Worm (Caenorhabditis elegans) whole organism, midembryonic: ENCODE results near the gene col-120.
"Not testable (repeated sequence)": the region's sequence is repeated elsewhere in the genome, so short reads cannot be mapped to it uniquely, and the experiment has no call there.

Experiments used
- T22C8.4 ChIP-seq: fragments of 200-800 bp; sonication (Bioruptor generic); IDR thresholded peaks from 2 replicates; pipeline ENCODE4 v1.3.6; 2022; ENCODE audit warnings: missing genetic modification characterization, missing compliant biosample characterization
- cog-1 ChIP-seq: sonication (generic microtip); optimal IDR thresholded peaks from 2 replicates; lab custom pipeline; 2016; ENCODE audit warnings: missing genetic modification characterization, missing compliant biosample characterization
- flt-1 ChIP-seq: fragments of 200-800 bp; sonication (Bioruptor generic); IDR thresholded peaks from 2 replicates; pipeline ENCODE4 v1.3.6; 2022; ENCODE audit warnings: missing genetic modification characterization, missing compliant biosample characterization
- klf-2 ChIP-seq: fragments of 200-800 bp; sonication (Bioruptor generic); conservative IDR thresholded peaks from 2 replicates; pipeline ENCODE4 v1.3.6; 2022; ENCODE audit warnings: missing genetic modification reagents, missing genetic modification characterization, missing compliant biosample characterization
- med-1 ChIP-seq: sonication (generic microtip); optimal IDR thresholded peaks from 2 replicates; lab custom pipeline; 2017; ENCODE audit warnings: missing genetic modification characterization, mild to moderate bottlenecking, missing compliant biosample characterization, antibody characterized with exemption, missing genetic modification reagents; ENCODE audit not compliant: insufficient read depth
- ref-1 ChIP-seq: fragments of 200-800 bp; sonication (Bioruptor generic); conservative IDR thresholded peaks from 2 replicates; pipeline ENCODE4 v1.3.6; 2022; ENCODE audit warnings: missing genetic modification reagents, missing genetic modification characterization, missing compliant biosample characterization
- tab-1 ChIP-seq: fragments of 200-800 bp; sonication (Bioruptor generic); IDR thresholded peaks from 2 replicates; pipeline ENCODE4 v1.3.6; 2022; ENCODE audit warnings: missing genetic modification characterization, missing compliant biosample characterization
- ztf-23 ChIP-seq: fragments of 200-800 bp; sonication (Bioruptor generic); IDR thresholded peaks from 2 replicates; pipeline ENCODE4 v1.3.6; 2022; ENCODE audit warnings: missing genetic modification reagents, missing genetic modification characterization, missing compliant biosample characterization
- ztf-29 ChIP-seq: fragments of 200-800 bp; sonication (Bioruptor generic); IDR thresholded peaks from 2 replicates; pipeline ENCODE4 v1.3.6; 2022; ENCODE audit warnings: missing genetic modification reagents, missing genetic modification characterization, missing compliant biosample characterization

col-120 gene

DNA sequence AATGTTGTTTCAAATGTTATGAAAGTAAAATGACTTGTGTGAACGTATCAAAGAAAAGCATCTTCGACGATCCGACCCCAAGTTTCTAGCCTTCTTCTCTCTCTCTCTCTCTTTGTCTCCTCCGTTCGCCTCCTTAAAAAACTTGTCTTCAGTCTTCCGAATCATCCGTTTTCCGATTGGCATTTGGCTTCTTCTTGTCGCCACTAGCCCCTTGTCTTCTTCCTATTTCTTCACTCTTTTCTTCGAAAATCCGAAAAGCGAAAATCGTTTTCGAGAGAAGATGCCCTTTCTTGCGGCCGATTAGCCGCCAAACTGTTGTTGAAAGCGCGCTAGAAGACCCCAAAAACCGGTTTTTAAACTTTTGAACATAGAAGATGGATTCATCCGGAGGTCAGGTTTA is 3.0 kb downstream of the col-120 start:
- TF ChIP-seq tab-1 (no peak), ref-1 (GFP tag; lab: Robert Waterston, UW) (no peak), ztf-29 (no peak), cog-1 (no peak), ztf-23 (GFP tag; lab: Robert Waterston, UW) (no peak), flt-1 (GFP tag; lab: Robert Waterston, UW) (no peak), med-1 (no peak), T22C8.4 (GFP tag; lab: Robert Waterston, UW) (no peak)

DNA sequence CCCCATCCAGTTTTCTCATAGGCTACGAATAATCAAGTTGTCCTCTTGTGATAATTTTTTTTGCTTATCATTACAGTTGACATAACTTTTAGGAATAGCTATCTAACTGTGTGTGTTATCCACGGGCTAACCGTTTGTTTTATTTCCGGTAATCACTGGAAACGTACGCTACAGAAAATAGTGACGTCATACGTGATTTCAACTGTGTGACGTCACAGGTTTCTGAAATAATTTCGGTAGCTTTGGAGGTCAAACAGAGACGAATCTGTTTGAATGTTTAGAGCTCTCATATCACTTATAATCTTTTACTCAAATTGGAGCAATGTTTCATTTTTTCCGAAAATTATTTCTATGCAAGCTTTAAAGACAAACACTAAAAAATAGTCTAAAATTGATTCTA is 4.7 kb downstream of the col-120 start:
- no peak for TF ChIP-seq klf-2
- TF ChIP-seq cog-1 = no peak
- no peak for TF ChIP-seq ztf-29

DNA sequence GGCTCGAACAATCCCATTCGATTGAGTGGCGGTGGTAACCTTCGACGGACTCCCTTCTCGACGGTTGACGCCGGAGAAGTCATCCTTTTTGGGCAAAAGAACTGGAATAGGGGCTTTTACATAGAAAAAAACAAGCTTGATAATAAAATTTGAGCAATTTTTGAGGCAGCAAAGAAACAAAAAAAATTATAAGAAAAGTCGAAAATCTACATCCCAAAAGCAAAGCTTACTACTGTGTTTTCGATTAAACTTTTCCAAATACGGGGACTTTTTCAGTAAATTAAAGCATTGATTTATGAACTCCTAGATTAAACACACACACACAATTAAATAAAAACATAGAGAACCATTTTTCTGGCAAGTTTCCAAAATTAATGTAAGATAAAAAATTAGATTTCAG is 5.6 kb downstream of the col-120 start, which contains the start of gene Y11D7A.9:
TSS of gene Y11D7A.9 (minus strand) at position 101 of the 400 bp plus-strand sequence.
- no peak for TF ChIP-seq flt-1 (GFP tag; lab: Robert Waterston, UW)

DNA sequence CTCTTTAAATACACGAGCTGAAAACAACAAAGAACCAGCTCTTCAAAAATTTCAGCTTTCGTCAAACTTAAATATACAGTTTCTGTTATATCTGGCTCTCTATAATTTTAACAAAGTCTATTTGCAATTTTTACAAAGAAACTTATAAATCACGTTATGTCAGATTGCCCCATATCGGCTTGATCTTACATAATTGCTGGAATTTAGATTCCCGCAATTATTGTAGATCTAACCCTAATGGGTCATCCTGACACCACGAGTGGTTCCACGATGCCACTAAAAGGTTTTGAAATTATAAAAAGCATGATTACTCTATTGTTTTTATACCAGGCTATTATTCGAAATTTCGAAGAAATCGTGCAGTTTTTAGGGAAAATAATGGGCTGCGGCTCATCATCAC is 10.5 kb downstream of the col-120 start, which contains the start of gene Y11D7A.8:
TSS of gene Y11D7A.8 (plus strand) at position 301 of the 400 bp plus-strand sequence.
- TF ChIP-seq cog-1 = no peak
- no peak for TF ChIP-seq ref-1 (GFP tag; lab: Robert Waterston, UW)
- no peak for TF ChIP-seq flt-1 (GFP tag; lab: Robert Waterston, UW)
- no peak for TF ChIP-seq ztf-29
- no peak for TF ChIP-seq tab-1
- no peak for TF ChIP-seq ztf-23 (GFP tag; lab: Robert Waterston, UW)
- no peak for TF ChIP-seq T22C8.4 (GFP tag; lab: Robert Waterston, UW)
- no peak for TF ChIP-seq klf-2
- no peak for TF ChIP-seq med-1

DNA sequence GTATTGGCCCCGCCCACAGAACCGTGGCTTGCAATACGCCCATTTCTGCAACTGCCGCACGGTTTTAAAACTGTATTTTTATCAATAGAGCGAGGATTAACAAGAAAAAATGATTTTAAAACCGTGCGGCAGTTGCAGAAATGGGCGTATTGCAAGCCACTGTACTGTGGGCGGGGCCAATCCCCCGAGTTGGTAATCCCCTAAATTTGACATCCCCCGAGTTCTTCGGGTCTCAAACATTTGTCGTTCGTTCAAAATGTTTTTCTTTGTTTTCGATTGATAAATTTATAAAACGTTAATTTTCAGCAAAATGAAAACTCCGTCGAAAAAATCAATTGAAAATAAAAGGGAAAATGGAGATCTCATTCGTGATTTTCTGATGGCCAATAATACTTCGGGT is 12.4 kb downstream of the col-120 start, which contains the start of gene Y11D7A.7:
TSS of gene Y11D7A.7 (plus strand) at position 301 of the 400 bp plus-strand sequence.
- TF ChIP-seq med-1, tab-1, cog-1: not testable (repeated sequence)

DNA sequence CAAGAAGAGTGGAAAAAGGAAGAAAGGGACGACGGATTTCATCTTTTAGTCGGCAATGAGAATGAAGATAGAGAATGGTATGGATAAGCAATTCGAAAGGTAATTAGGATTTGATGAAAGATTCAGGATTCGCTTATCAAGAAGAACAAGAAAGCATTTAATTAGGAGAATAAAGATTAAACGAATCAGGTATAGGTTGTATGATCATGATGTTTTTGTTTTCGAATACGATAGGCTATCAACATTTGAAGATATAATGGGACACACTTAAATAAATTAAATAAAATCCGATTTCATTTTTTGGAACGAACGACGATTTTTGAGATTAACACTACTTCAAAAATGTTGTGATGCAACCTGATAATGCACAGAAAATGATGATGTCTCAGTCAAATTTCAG is 16.2 kb downstream of the col-120 start, which contains the start of gene Y11D7A.5:
TSS of gene Y11D7A.5 (minus strand) at position 101 of the 400 bp plus-strand sequence.
- TF ChIP-seq flt-1 (GFP tag; lab: Robert Waterston, UW) (no peak), T22C8.4 (GFP tag; lab: Robert Waterston, UW) (no peak), ztf-29 (no peak), cog-1 (no peak), med-1 (no peak), klf-2 (no peak), tab-1 (no peak), ref-1 (GFP tag; lab: Robert Waterston, UW) (no peak), ztf-23 (GFP tag; lab: Robert Waterston, UW) (no peak)

DNA sequence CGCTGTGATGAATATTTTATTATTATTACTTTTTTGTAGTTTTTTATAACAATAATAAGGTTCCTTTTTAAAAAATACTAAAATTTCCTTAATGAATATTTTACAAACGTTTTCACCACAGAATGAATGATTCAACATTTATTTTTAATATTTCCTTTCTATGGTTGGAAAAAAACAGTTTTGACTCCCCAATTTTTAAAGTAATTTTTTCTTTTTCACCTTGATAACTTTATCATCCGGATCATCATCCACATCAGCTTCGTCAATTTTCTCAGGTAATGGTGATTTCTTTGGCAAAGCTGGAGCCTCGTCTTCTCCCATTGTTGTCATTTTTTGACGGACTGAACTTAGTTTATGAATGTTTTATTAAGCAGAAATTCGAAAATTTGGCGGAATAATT is 17.9 kb downstream of the col-120 start, which contains the start of gene rab-28:
TSS of gene rab-28 (minus strand) at position 343 of the 400 bp plus-strand sequence.
- no peak for TF ChIP-seq ztf-23 (GFP tag; lab: Robert Waterston, UW)
- TF ChIP-seq T22C8.4 (GFP tag; lab: Robert Waterston, UW) = no peak
- no peak for TF ChIP-seq ztf-29
- TF ChIP-seq ref-1 (GFP tag; lab: Robert Waterston, UW) = no peak
- no peak for TF ChIP-seq cog-1
- TF ChIP-seq med-1 = no peak
- TF ChIP-seq klf-2 = no peak
- TF ChIP-seq tab-1 = no peak
- no peak for TF ChIP-seq flt-1 (GFP tag; lab: Robert Waterston, UW)

DNA sequence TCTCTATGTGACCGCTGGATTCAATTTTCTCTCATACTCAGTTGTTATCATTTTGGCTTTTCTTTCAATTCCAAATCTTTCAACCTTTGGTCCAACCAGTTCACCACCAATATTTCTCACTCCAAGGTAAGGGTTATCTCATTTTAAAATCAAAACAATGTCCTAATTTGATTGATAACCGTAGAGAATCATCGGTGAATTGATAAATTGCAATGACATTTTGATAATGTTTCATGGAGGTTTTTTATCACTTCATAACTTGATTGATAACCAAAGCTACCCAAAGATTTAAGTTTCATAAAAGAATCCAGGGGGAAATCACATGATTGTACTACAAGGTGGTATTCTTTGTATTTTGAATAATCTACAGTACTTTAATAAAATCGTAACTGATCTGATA is 22.4 kb downstream of the col-120 start:
- TF ChIP-seq klf-2 = no peak
- no peak for TF ChIP-seq tab-1
- TF ChIP-seq ref-1 (GFP tag; lab: Robert Waterston, UW) = no peak
- TF ChIP-seq T22C8.4 (GFP tag; lab: Robert Waterston, UW) = no peak
- no peak for TF ChIP-seq cog-1
- TF ChIP-seq ztf-29 = no peak
- TF ChIP-seq flt-1 (GFP tag; lab: Robert Waterston, UW) = no peak
- no peak for TF ChIP-seq ztf-23 (GFP tag; lab: Robert Waterston, UW)
- TF ChIP-seq med-1 = no peak

DNA sequence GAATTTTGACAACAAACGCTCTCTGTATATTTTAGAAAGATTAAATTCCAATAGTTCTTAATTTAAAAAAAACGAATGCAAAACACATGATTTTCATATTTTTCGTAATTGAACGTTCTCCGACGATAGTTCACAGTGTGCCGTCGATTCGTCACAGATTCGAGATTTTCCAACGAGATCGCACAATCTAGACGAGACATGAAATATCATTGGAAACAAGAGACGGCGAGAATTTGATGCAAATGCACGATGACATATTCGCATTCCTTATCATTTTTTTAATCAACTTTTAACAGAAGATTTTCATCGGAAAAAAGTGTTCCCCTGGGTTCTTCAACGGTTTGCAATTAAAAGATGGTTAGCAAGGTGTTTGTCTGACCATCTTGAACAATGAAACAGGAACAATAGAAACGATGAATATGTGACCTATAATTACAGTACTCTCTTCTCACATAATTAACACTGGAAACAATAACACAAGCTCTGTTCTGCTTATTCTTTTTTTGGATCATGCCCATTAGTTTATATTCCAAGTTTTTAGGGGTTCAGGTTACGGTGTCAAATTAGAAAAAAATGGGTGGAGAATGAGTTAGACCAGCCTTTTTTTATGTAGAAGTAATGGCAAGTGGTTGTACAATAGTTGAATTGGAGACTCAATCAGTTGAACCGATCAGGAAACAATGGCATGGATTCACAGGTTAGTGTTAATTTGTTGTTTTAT is 29.0 kb downstream of the col-120 start, which contains the start of gene Y11D7A.3:
TSS of gene Y11D7A.3 (plus strand) at position 671 of the 721 bp plus-strand sequence.
- TF ChIP-seq klf-2 (no peak), flt-1 (GFP tag; lab: Robert Waterston, UW) (no peak), ztf-23 (GFP tag; lab: Robert Waterston, UW) (no peak), tab-1 (no peak), ztf-29 (no peak), T22C8.4 (GFP tag; lab: Robert Waterston, UW) (no peak), cog-1 (no peak), ref-1 (GFP tag; lab: Robert Waterston, UW) (no peak), med-1 (no peak)

DNA sequence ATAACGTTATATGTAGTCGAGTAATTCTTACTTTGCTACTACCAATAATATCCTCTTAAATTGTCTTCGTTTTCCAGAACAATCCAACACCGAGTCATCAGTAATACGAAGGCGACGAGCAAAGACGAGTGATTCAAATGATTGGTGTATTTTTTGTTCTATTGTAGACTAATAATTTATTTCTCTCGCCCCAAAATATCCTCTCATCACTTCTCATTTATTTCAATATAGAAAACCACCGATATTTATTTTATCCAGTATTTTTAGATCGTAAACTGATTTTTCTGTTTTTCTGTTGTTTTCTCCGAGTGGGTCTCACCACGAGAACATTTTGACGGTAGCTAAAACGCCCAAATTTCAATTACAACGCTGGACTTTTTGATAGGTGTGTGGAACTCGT is 33.9 kb downstream of the col-120 start:
- no peak for TF ChIP-seq cog-1
- no peak for TF ChIP-seq klf-2
- no peak for TF ChIP-seq ztf-23 (GFP tag; lab: Robert Waterston, UW)
- no peak for TF ChIP-seq ztf-29
- no peak for TF ChIP-seq med-1
- no peak for TF ChIP-seq flt-1 (GFP tag; lab: Robert Waterston, UW)
- no peak for TF ChIP-seq T22C8.4 (GFP tag; lab: Robert Waterston, UW)
- TF ChIP-seq tab-1 = no peak
- TF ChIP-seq ref-1 (GFP tag; lab: Robert Waterston, UW) = no peak

DNA sequence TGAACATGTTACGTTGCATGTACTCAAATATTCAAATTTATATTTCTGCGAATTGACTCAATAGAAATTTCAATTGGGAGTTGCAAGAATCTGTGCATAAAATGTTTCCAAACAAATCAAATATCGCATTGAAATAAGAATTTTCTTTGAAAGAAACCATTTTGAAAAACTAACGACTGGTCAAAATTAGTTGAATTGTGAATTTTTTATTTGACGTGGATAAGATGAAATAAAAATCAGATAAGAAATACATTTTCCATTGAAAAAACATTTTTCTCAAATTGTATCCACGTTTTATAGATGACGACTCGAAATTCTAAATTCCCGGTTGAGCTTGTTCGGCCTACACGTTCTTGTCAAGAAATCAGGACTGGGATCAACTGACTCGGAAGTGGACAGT is 36.8 kb downstream of the col-120 start, which contains the start of gene C46C2.3:
TSS of gene C46C2.3 (plus strand) at position 301 of the 400 bp plus-strand sequence.
- TF ChIP-seq med-1 = no peak
- TF ChIP-seq ztf-23 (GFP tag; lab: Robert Waterston, UW) = no peak
- TF ChIP-seq ztf-29 = no peak
- no peak for TF ChIP-seq ref-1 (GFP tag; lab: Robert Waterston, UW)
- TF ChIP-seq tab-1 = no peak
- TF ChIP-seq cog-1 = no peak
- no peak for TF ChIP-seq klf-2
